Fruit fly (Drosophila melanogaster) whole organism, wandering third instar larva: ENCODE results near the gene Phf5a.
A peak's percentile ranks its signal among the peaks of the same experiment; 100 is the strongest.

ENCODE experiments used
- Abd-B ChIP-seq: fragments of >200 bp; optimal IDR thresholded peaks from 2 replicates; lab custom pipeline; 2017; ENCODE audit warnings: missing biosample characterization, missing genetic modification characterization
- CG32264 ChIP-seq: fragments of 200-800 bp; sonication (Bioruptor generic); optimal IDR thresholded peaks from 2 replicates; lab custom pipeline; 2016; ENCODE audit warnings: missing biosample characterization, missing genetic modification characterization
- CG9705 ChIP-seq: fragments of 200-800 bp; sonication (Bioruptor generic); optimal IDR thresholded peaks from 2 replicates; lab custom pipeline; 2018; ENCODE audit warnings: missing biosample characterization, mild to moderate bottlenecking, missing genetic modification characterization
- CrebA ChIP-seq: fragments of 200-800 bp; sonication (Bioruptor generic); optimal IDR thresholded peaks from 2 replicates; lab custom pipeline; 2016; ENCODE audit warnings: missing biosample characterization, mild to moderate bottlenecking, missing genetic modification characterization, borderline replicate concordance
- Dfd ChIP-seq: fragments of >200 bp; optimal IDR thresholded peaks from 2 replicates; lab custom pipeline; 2017; ENCODE audit warnings: missing biosample characterization, missing genetic modification characterization
- Dif ChIP-seq: fragments of 200-275, 200-300 bp; sonication (Bioruptor generic); optimal IDR thresholded peaks from 2 replicates; lab custom pipeline; 2018; ENCODE audit warnings: missing biosample characterization, missing genetic modification characterization; ENCODE audit not compliant: partially characterized antibody
- GATAd ChIP-seq: sonication (Bioruptor generic); optimal IDR thresholded peaks from 2 replicates; lab custom pipeline; 2016; ENCODE audit warnings: missing biosample characterization, missing genetic modification characterization
- HLH106 ChIP-seq: fragments of 200-800 bp; optimal IDR thresholded peaks from 3 replicates; lab custom pipeline; 2019; ENCODE audit warnings: missing biosample characterization, mild to moderate bottlenecking, missing genetic modification characterization, moderate library complexity
- Hnf4 ChIP-seq: fragments of 200-800 bp; sonication (Bioruptor generic); optimal IDR thresholded peaks from 2 replicates; lab custom pipeline; 2016; ENCODE audit warnings: missing biosample characterization, mild to moderate bottlenecking, missing genetic modification characterization
- Hr78 ChIP-seq: fragments of >200 bp; optimal IDR thresholded peaks from 2 replicates; lab custom pipeline; 2017; ENCODE audit warnings: missing biosample characterization, missing genetic modification characterization
- Hr83 ChIP-seq: fragments of 200-300 bp; sonication (Bioruptor generic); optimal IDR thresholded peaks from 2 replicates; lab custom pipeline; 2016; ENCODE audit warnings: missing biosample characterization, mild to moderate bottlenecking, missing genetic modification characterization, moderate library complexity; ENCODE audit not compliant: poor library complexity, severe bottlenecking
- Jra ChIP-seq: sonication (Bioruptor generic); optimal IDR thresholded peaks from 2 replicates; lab custom pipeline; 2016; ENCODE audit warnings: missing biosample characterization, missing genetic modification characterization
- Mio ChIP-seq: sonication (Bioruptor generic); optimal IDR thresholded peaks from 2 replicates; lab custom pipeline; 2016; ENCODE audit warnings: missing biosample characterization, missing genetic modification characterization
- Myc ChIP-seq: fragments of >200 bp; optimal IDR thresholded peaks from 2 replicates; lab custom pipeline; 2017
- N ChIP-seq: fragments of >200 bp; optimal IDR thresholded peaks from 2 replicates; lab custom pipeline; 2018; ENCODE audit warnings: missing biosample characterization, missing external identifiers, missing genetic modification characterization
- OdsH ChIP-seq: fragments of 200-800 bp; sonication (Bioruptor generic); optimal IDR thresholded peaks from 2 replicates; lab custom pipeline; 2016; ENCODE audit warnings: missing biosample characterization, mild to moderate bottlenecking, missing genetic modification characterization
- Rel ChIP-seq, 2 experiments: fragments of 200-800 bp; sonication (Bioruptor generic) in 1 of 2; optimal IDR thresholded peaks; 2 replicates in 1 of 2; 3 replicates in 1 of 2; lab custom pipeline; 2016 to 2019; ENCODE audit warnings: mild to moderate bottlenecking in 2 of 2, missing biosample characterization in 2 of 2, missing genetic modification characterization in 2 of 2, moderate library complexity in 1 of 2
- Sp1 ChIP-seq: fragments of 200-800 bp; sonication (Bioruptor generic); optimal IDR thresholded peaks from 3 replicates; lab custom pipeline; 2019; ENCODE audit warnings: missing biosample characterization, mild to moderate bottlenecking, missing genetic modification characterization, moderate library complexity
- Vsx2 ChIP-seq: fragments of 200-300, 225-300 bp; sonication (Bioruptor generic); optimal IDR thresholded peaks from 2 replicates; lab custom pipeline; 2018; ENCODE audit warnings: missing biosample characterization, missing genetic modification characterization; ENCODE audit not compliant: partially characterized antibody
- br ChIP-seq: fragments of 200-800 bp; sonication (Bioruptor generic); optimal IDR thresholded peaks from 2 replicates; lab custom pipeline; 2016; ENCODE audit warnings: missing biosample characterization, missing genetic modification characterization
- brk ChIP-seq: fragments of 200-800 bp; sonication (Bioruptor generic); optimal IDR thresholded peaks from 2 replicates; lab custom pipeline; 2016; ENCODE audit warnings: missing biosample characterization, mild to moderate bottlenecking, missing genetic modification characterization
- dmrt93B ChIP-seq: fragments of 200-800 bp; sonication (Bioruptor generic); optimal IDR thresholded peaks from 2 replicates; lab custom pipeline; 2018; ENCODE audit warnings: missing biosample characterization, mild to moderate bottlenecking, missing genetic modification characterization
- dsf ChIP-seq: sonication (Bioruptor generic); optimal IDR thresholded peaks from 2 replicates; lab custom pipeline; 2016; ENCODE audit warnings: missing biosample characterization, missing genetic modification characterization, borderline replicate concordance
- ey ChIP-seq: fragments of 200-800 bp; sonication (Bioruptor generic); optimal IDR thresholded peaks from 2 replicates; lab custom pipeline; 2016; ENCODE audit warnings: missing biosample characterization, missing genetic modification characterization
- foxo ChIP-seq, 2 experiments: fragments of 200-800 bp; sonication (Bioruptor generic); optimal IDR thresholded peaks; 2 replicates in 1 of 2; 3 replicates in 1 of 2; lab custom pipeline; 2016 to 2017; ENCODE audit warnings: missing biosample characterization in 2 of 2, missing genetic modification characterization in 2 of 2
- fru ChIP-seq: fragments of 200-800 bp; sonication (Bioruptor generic); optimal IDR thresholded peaks from 3 replicates; lab custom pipeline; 2016; ENCODE audit warnings: missing biosample characterization, mild to moderate bottlenecking, missing genetic modification characterization
- h ChIP-seq: fragments of 200-800 bp; sonication (Bioruptor generic); optimal IDR thresholded peaks from 3 replicates; lab custom pipeline; 2016; ENCODE audit warnings: missing biosample characterization, mild to moderate bottlenecking, missing genetic modification characterization
- jim ChIP-seq: fragments of 175-275, 200-325 bp; sonication (Bioruptor generic); optimal IDR thresholded peaks from 2 replicates; lab custom pipeline; 2016; ENCODE audit warnings: missing biosample characterization, mild to moderate bottlenecking, missing genetic modification characterization
- lola ChIP-seq: fragments of >200 bp; optimal IDR thresholded peaks from 2 replicates; lab custom pipeline; 2017; ENCODE audit warnings: missing biosample characterization, missing genetic modification characterization
- pan ChIP-seq: fragments of >200 bp; optimal IDR thresholded peaks from 2 replicates; lab custom pipeline; 2017
- psq ChIP-seq: fragments of 200-800 bp; sonication (Bioruptor generic); optimal IDR thresholded peaks from 3 replicates; lab custom pipeline; 2017; ENCODE audit warnings: missing biosample characterization, mild to moderate bottlenecking, missing genetic modification characterization, moderate library complexity
- rgr ChIP-seq: fragments of 200-800 bp; sonication (Bioruptor generic); optimal IDR thresholded peaks from 3 replicates; lab custom pipeline; 2016; ENCODE audit warnings: missing biosample characterization, mild to moderate bottlenecking, missing genetic modification characterization
- sage ChIP-seq: fragments of 200-800 bp; sonication (Bioruptor generic); optimal IDR thresholded peaks from 2 replicates; lab custom pipeline; 2016; ENCODE audit warnings: missing biosample characterization, mild to moderate bottlenecking, missing genetic modification characterization
- tai ChIP-seq: sonication (Bioruptor generic); optimal IDR thresholded peaks from 2 replicates; lab custom pipeline; 2016; ENCODE audit warnings: missing biosample characterization, missing genetic modification characterization
- usp ChIP-seq: fragments of >200 bp; optimal IDR thresholded peaks from 2 replicates; lab custom pipeline; 2017; ENCODE audit warnings: missing biosample characterization, missing genetic modification characterization
- woc ChIP-seq: sonication (Bioruptor generic); optimal IDR thresholded peaks from 2 replicates; lab custom pipeline; 2016; ENCODE audit warnings: missing biosample characterization, mild to moderate bottlenecking, missing genetic modification characterization

Phf5a gene

dm6 chr2L:6473076-6474037 is 17.3 kb downstream of the Phf5a start, which contains the start of gene mmy (continued):
- TF ChIP-seq Myc (lab: Kevin White, UChicago) (no peak), Rel (GFP tag; optimal IDR thresholded peaks at IDR 0.05; lab: Kevin White, UChicago) (peak; percentile 35), Rel (tag; optimal IDR thresholded peaks at IDR 0.05; lab: Kevin White, UChicago) (peak; percentile 92)

- TF ChIP-seq tai (no peak), Jra (GFP tag; lab: Kevin White, UChicago) (no peak), Vsx2 (GFP tag; lab: Kevin White, UChicago) (no peak), Hr78 (no peak), N (GFP tag; lab: Kevin White, UChicago) (no peak), pan (lab: Kevin White, UChicago) (peak; percentile 44), dmrt93B (GFP tag; lab: Kevin White, UChicago) (no peak), Dfd (GFP tag; lab: Kevin White, UChicago) (no peak), h (GFP tag; lab: Kevin White, UChicago) (peak; percentile 58), woc (GFP tag; lab: Kevin White, UChicago) (peak; percentile 60), HLH106 (tag; lab: Kevin White, UChicago) (peak; percentile 19), GATAd (no peak), Dif (GFP tag; lab: Kevin White, UChicago) (peak; percentile 34), lola (GFP tag; lab: Kevin White, UChicago) (no peak), usp (GFP tag; lab: Kevin White, UChicago) (no peak), rgr (GFP tag; lab: Kevin White, UChicago) (no peak), CG32264 (GFP tag; lab: Kevin White, UChicago) (no peak), CrebA (GFP tag; lab: Kevin White, UChicago) (no peak), OdsH (GFP tag; lab: Kevin White, UChicago) (peak; percentile 38), Sp1 (GFP tag; lab: Kevin White, UChicago) (peak; percentile 22), Rel (GFP tag; optimal IDR thresholded peaks at IDR 0.05; lab: Kevin White, UChicago) (no peak), Rel (tag; optimal IDR thresholded peaks at IDR 0.05; lab: Kevin White, UChicago) (peak; percentile 86), Abd-B (GFP tag; lab: Kevin White, UChicago) (no peak), psq (peak; percentile 13), dsf (GFP tag; lab: Kevin White, UChicago) (no peak), sage (GFP tag; lab: Kevin White, UChicago) (no peak), Mio (GFP tag; lab: Kevin White, UChicago) (no peak), foxo (GFP tag; optimal IDR thresholded peaks at IDR 0.05; lab: Kevin White, UChicago) (peak in 1 of 2 experiments; percentile 46), Hnf4 (GFP tag; lab: Kevin White, UChicago) (peak; percentile 8), Myc (lab: Kevin White, UChicago) (no peak), br (GFP tag; lab: Kevin White, UChicago) (peak; percentile 30), CG9705 (no peak), fru (GFP tag; lab: Kevin White, UChicago) (peak; percentile 50), Hr83 (GFP tag; lab: Kevin White, UChicago) (no peak), brk (GFP tag; lab: Kevin White, UChicago) (no peak), jim (GFP tag; lab: Kevin White, UChicago) (no peak), ey (GFP tag; lab: Kevin White, UChicago) (peak; percentile 42)
Measured at dm6 chr2L:6471978-6472776, 18.5 kb downstream of the Phf5a start.
